Fruit fly (Drosophila melanogaster): ENCODE measurements around the gene brk.
A peak's percentile ranks its signal among the peaks of the same experiment; 100 is the strongest.

brk gene

DNA sequence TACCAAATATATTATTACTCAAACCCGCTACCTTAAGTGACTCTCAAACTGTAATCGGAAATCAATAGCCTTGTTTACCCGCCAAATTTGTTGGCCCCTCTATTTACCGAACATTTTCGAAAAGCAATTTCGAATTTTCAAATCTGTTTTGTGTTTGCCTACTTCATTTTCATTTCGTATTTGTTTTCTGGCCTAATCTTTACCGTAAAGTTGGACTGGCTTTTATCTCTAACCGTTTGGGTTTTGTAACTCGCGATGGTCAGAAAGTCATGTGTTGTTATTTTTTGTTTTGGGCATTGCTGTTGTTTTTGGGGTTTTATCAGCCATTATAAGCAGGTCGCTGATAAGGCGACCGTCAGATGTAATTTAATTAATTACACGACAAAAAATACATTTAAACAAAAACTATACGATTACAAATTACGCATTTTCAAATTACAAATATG lies 25.6 kb downstream of the brk start (continued):
- TF ChIP-seq sqz (GFP tag; optimal IDR thresholded peaks at IDR 0.05) (no peak), CG15696 (tag; optimal IDR thresholded peaks at IDR 0.05) (peak; percentile 86), fd96Cb (tag; optimal IDR thresholded peaks at IDR 0.05) (no peak), al (GFP tag; IDR thresholded peaks at IDR 0.05) (no peak), zfh1 (GFP tag; IDR thresholded peaks at IDR 0.05) (peak; percentile 20; the same call in 1 of the 3 replicates), CG10565 (GFP tag; optimal IDR thresholded peaks at IDR 0.05) (no peak), Awh (GFP tag; IDR thresholded peaks at IDR 0.05) (peak; percentile 80), CG31224 (GFP tag; IDR thresholded peaks at IDR 0.05) (no peak), trh (GFP tag; optimal IDR thresholded peaks at IDR 0.05) (peak; percentile 37), lbe (GFP tag; optimal IDR thresholded peaks at IDR 0.05) (no peak), CG7786 (GFP tag; optimal IDR thresholded peaks at IDR 0.05) (no peak), CG10209 (GFP tag; optimal IDR thresholded peaks at IDR 0.05) (peak; percentile 59), YL-1 (GFP tag; optimal IDR thresholded peaks at IDR 0.05) (no peak), CG6683 (GFP tag; optimal IDR thresholded peaks at IDR 0.05) (no peak), emc (GFP tag; optimal IDR thresholded peaks at IDR 0.05) (no peak), ci (GFP tag; IDR thresholded peaks at IDR 0.05) (peak; percentile 50; the same call in 1 of the 3 replicates), CG3281 (GFP tag; optimal IDR thresholded peaks at IDR 0.05) (no peak), CrebB (tag; optimal IDR thresholded peaks at IDR 0.05) (peak; percentile 25), CG18476 (GFP tag; optimal IDR thresholded peaks at IDR 0.05) (no peak), Poxn (GFP tag; IDR thresholded peaks at IDR 0.05) (no peak), CG6791 (GFP tag; IDR thresholded peaks at IDR 0.05; ENCODE audit: partially characterized antibody) (no peak), abd-A (tag; optimal IDR thresholded peaks at IDR 0.05) (no peak), ftz-f1 (GFP tag; optimal IDR thresholded peaks at IDR 0.05) (no peak), Rfx (GFP tag; IDR thresholded peaks at IDR 0.05) (peak; percentile 35; the same call in 1 of the 2 replicates), exex (tag; optimal IDR thresholded peaks at IDR 0.05) (peak; percentile 67), CG9437 (GFP tag; optimal IDR thresholded peaks at IDR 0.05) (no peak), wor (GFP tag; IDR thresholded peaks at IDR 0.05) (no peak), bbx (GFP tag; IDR thresholded peaks at IDR 0.05; ENCODE audit: partially characterized antibody) (no peak), scrt (GFP tag; optimal IDR thresholded peaks at IDR 0.05) (no peak), Nf-YB (GFP tag; optimal IDR thresholded peaks at IDR 0.05) (no peak), crol (GFP tag; IDR thresholded peaks at IDR 0.05) (no peak), sens-2 (GFP tag; IDR thresholded peaks at IDR 0.05) (peak; percentile 65; the same call in 1 of the 2 replicates), CG2120 (GFP tag; optimal IDR thresholded peaks at IDR 0.05) (no peak), gfzf (GFP tag; optimal IDR thresholded peaks at IDR 0.05) (no peak), grau (tag; optimal IDR thresholded peaks at IDR 0.05) (no peak), nmo (GFP tag; optimal IDR thresholded peaks at IDR 0.05) (no peak), Jarid2 (GFP tag; optimal IDR thresholded peaks at IDR 0.05) (peak; percentile 6), MESR4 (GFP tag; optimal IDR thresholded peaks at IDR 0.05) (no peak), CG14014 (GFP tag; IDR thresholded peaks at IDR 0.05) (peak; percentile 71; the same call in 1 of the 2 replicates), CG10654 (GFP tag; optimal IDR thresholded peaks at IDR 0.05) (peak; percentile 39), CG4424 (GFP tag; optimal IDR thresholded peaks at IDR 0.05) (no peak), NfI (GFP tag; optimal IDR thresholded peaks at IDR 0.05) (no peak), tx (GFP tag; optimal IDR thresholded peaks at IDR 0.05) (no peak), Mrtf (GFP tag; IDR thresholded peaks at IDR 0.05) (no peak), zen (tag; optimal IDR thresholded peaks at IDR 0.05) (no peak), usp (GFP tag; optimal IDR thresholded peaks at IDR 0.05) (no peak), danr (GFP tag; IDR thresholded peaks at IDR 0.05) (no peak), ro (GFP tag; IDR thresholded peaks at IDR 0.05) (no peak), bowl (GFP tag; IDR thresholded peaks at IDR 0.05) (no peak), CG9797 (GFP tag; optimal IDR thresholded peaks at IDR 0.05) (no peak), lola (GFP tag; optimal IDR thresholded peaks at IDR 0.05) (peak in 1 of 3 experiments; percentile 25)
